Fruit fly (Drosophila melanogaster): ENCODE measurements around the gene comm3.

The comm3 gene

DNA sequence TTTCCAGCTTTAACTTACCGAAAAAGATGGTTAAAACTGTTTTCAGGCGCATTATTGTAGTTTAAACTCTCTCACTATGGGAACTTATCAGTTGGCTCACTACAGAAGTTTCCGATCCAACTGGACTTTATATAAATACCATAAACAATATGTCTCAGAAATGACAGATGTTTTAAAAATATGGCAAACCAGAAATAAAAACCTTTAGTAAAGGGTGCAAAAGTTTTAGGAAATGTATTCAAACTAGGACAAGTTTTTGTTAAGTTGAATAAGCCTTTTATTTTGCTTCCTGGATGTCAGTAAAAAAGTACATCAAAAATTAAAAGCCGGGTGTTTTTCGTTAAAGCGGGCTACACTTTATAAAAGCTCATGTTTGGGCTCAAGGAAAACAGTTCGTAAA lies 2.0 kb upstream of the comm3 start, which contains the start of the genes Eig71Ea and Eig71Eb:
Gene Eig71Ea (minus strand): TSS at position 101 of the 400 bp plus-strand sequence.
Gene Eig71Eb (plus strand): TSS at position 376 of the 400 bp plus-strand sequence.
- TF ChIP-seq rib (GFP tag; IDR thresholded peaks at IDR 0.05) (no peak), Xrp1 (GFP tag; IDR thresholded peaks at IDR 0.05) (no peak), vfl (GFP tag; optimal IDR thresholded peaks at IDR 0.05) (no peak), CG7556 (GFP tag; optimal IDR thresholded peaks at IDR 0.05) (no peak), CG15514 (GFP tag; optimal IDR thresholded peaks at IDR 0.05) (no peak), Hmx (GFP tag; optimal IDR thresholded peaks at IDR 0.05) (no peak), fru (optimal IDR thresholded peaks at IDR 0.05) (no peak), CG13894 (tag; optimal IDR thresholded peaks at IDR 0.05) (no peak), CG7839 (tag; optimal IDR thresholded peaks at IDR 0.05) (no peak), chinmo (GFP tag; IDR thresholded peaks at IDR 0.05; ENCODE audit: partially characterized antibody) (no peak), CG5953 (GFP tag; IDR thresholded peaks at IDR 0.05) (no peak), CG6689 (GFP tag; IDR thresholded peaks at IDR 0.05) (no peak), Atf6 (GFP tag; IDR thresholded peaks at IDR 0.05) (no peak), zfh2 (GFP tag; optimal IDR thresholded peaks at IDR 0.05) (no peak), CG7928 (GFP tag; optimal IDR thresholded peaks at IDR 0.05) (no peak), PHDP (tag; optimal IDR thresholded peaks at IDR 0.05) (no peak), CG13123 (GFP tag; optimal IDR thresholded peaks at IDR 0.05) (no peak), Doc2 (GFP tag; IDR thresholded peaks at IDR 0.05) (no peak), Asciz (GFP tag; optimal IDR thresholded peaks at IDR 0.05) (no peak)

DNA sequence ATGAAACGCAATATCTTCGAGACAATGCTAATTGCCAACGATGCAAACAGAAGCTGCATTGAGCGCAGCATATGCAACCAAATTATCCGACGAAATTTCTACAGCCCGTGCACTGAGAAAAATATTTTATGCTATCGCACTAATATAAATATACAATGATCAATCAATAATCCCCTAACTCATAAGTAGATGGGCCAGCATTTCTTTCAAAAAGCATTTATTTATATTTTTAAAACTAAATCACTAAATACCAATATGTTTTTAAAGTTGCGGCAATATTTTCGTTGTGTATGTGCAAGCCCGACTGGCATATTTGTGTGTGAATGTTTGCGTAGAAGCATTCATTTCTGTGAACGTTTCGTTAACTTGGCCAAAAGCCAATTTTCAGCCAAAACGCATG lies 1.4 kb downstream of the comm3 start:
- TF ChIP-seq pzg (GFP tag; optimal IDR thresholded peaks at IDR 0.05) (no peak), Med (GFP tag) (peak; percentile 54), CG15073 (GFP tag; optimal IDR thresholded peaks at IDR 0.05) (no peak), CrebB (tag; optimal IDR thresholded peaks at IDR 0.05) (no peak), corto (GFP tag; optimal IDR thresholded peaks at IDR 0.05) (no peak), ato (GFP tag; IDR thresholded peaks at IDR 0.05; ENCODE audit: partially characterized antibody) (no peak), caup (GFP tag; optimal IDR thresholded peaks at IDR 0.05; ENCODE audit: severe bottlenecking) (no peak), CG17359 (tag; optimal IDR thresholded peaks at IDR 0.05) (no peak), dimm (GFP tag; IDR thresholded peaks at IDR 0.05) (no peak), CG7271 (tag; optimal IDR thresholded peaks at IDR 0.05) (no peak), Adf1 (GFP tag; IDR thresholded peaks at IDR 0.05) (no peak), CG6683 (GFP tag; optimal IDR thresholded peaks at IDR 0.05) (no peak), CG12391 (tag; optimal IDR thresholded peaks at IDR 0.05) (peak; percentile 6), pum (GFP tag; optimal IDR thresholded peaks at IDR 0.05) (no peak), jing (GFP tag; optimal IDR thresholded peaks at IDR 0.05) (no peak), crp (GFP tag; optimal IDR thresholded peaks at IDR 0.05) (no peak), CG2202 (tag; optimal IDR thresholded peaks at IDR 0.05) (no peak), CG7839 (tag; optimal IDR thresholded peaks at IDR 0.05) (peak; percentile 3), CG17328 (GFP tag; IDR thresholded peaks at IDR 0.05) (peak; percentile 28; the same call in 1 of the 2 replicates), Ada2b (GFP tag; IDR thresholded peaks at IDR 0.05) (no peak), CG17912 (GFP tag; optimal IDR thresholded peaks at IDR 0.05) (no peak), Sry-δ (GFP tag; optimal IDR thresholded peaks at IDR 0.05) (no peak), trem (tag; optimal IDR thresholded peaks at IDR 0.05) (peak; percentile 4), chif (GFP tag; optimal IDR thresholded peaks at IDR 0.05) (no peak), Ets65A (GFP tag) (peak; percentile 17), dm (GFP tag; optimal IDR thresholded peaks at IDR 0.05) (no peak), nerfin-1 (tag; optimal IDR thresholded peaks at IDR 0.05) (no peak), CG15011 (GFP tag; optimal IDR thresholded peaks at IDR 0.05) (no peak), hkb (optimal IDR thresholded peaks at IDR 0.05) (no peak), hkb (GFP tag; IDR thresholded peaks at IDR 0.05) (no peak), az2 (GFP tag; optimal IDR thresholded peaks at IDR 0.05) (no peak), pho (GFP tag; optimal IDR thresholded peaks at IDR 0.05) (no peak), Eip74EF (GFP tag; optimal IDR thresholded peaks at IDR 0.05) (no peak), Asciz (GFP tag; optimal IDR thresholded peaks at IDR 0.05) (no peak)
